Worm (Caenorhabditis elegans): ENCODE results near the gene B0554.1.

- TF ChIP-seq nhr-77 (tag; optimal IDR thresholded peaks at IDR 0.05) (no peak), ztf-11 (tag; optimal IDR thresholded peaks at IDR 0.05) (no peak), nhr-6 (tag; optimal IDR thresholded peaks at IDR 0.05) (no peak), R02D3.7 (tag; optimal IDR thresholded peaks at IDR 0.05) (no peak), nhr-12 (tag; optimal IDR thresholded peaks at IDR 0.05) (no peak), mdl-1 (tag; optimal IDR thresholded peaks at IDR 0.05) (no peak), ZK546.5 (tag; optimal IDR thresholded peaks at IDR 0.05) (no peak)
Measured at ce11 chrV:403028-403427, 35.2 kb upstream of the B0554.1 start, which contains the start of gene srh-62.

All from whole organism, L2 larva.